Fruit fly (Drosophila melanogaster) whole organism, embryonic: ENCODE data around the gene fwd.

Experiments
- Awh ChIP-seq: fragments of 200-800 bp; sonication (Bioruptor generic); IDR thresholded peaks from 2 replicates; pipeline ENCODE4, ENCODE4 v1.3.6; 2022; ENCODE audit warnings: missing biosample characterization, missing genetic modification characterization
- CG12071 ChIP-seq: fragments of 200-800 bp; sonication (Bioruptor generic); optimal IDR thresholded peaks from 3 replicates; lab custom pipeline; 2018; ENCODE audit warnings: missing biosample characterization, mild to moderate bottlenecking, missing genetic modification characterization
- CG12659 ChIP-seq: fragments of 200-800 bp; sonication (Bioruptor generic); optimal IDR thresholded peaks from 3 replicates; lab custom pipeline; 2017; ENCODE audit warnings: mild to moderate bottlenecking, missing biosample characterization, missing genetic modification reagents, missing genetic modification characterization
- CG13287 ChIP-seq: fragments of 200-800 bp; sonication (Bioruptor generic); IDR thresholded peaks from 2 replicates; pipeline ENCODE4 v1.3.6; 2022; ENCODE audit warnings: missing biosample characterization, missing genetic modification characterization; ENCODE audit not compliant: partially characterized antibody
- CG15601 ChIP-seq: fragments of 200-800 bp; sonication (Bioruptor generic); optimal IDR thresholded peaks from 3 replicates; lab custom pipeline; 2019; ENCODE audit warnings: missing biosample characterization, mild to moderate bottlenecking, missing genetic modification characterization, moderate library complexity
- CG17829 ChIP-seq: fragments of 200-800 bp; optimal IDR thresholded peaks from 2 replicates; lab custom pipeline; 2019; ENCODE audit warnings: missing biosample characterization, mild to moderate bottlenecking, missing genetic modification characterization, moderate library complexity
- CG18011 ChIP-seq: fragments of 200-800 bp; sonication (Bioruptor generic); optimal IDR thresholded peaks from 2 replicates; lab custom pipeline; 2017; ENCODE audit warnings: missing biosample characterization, missing genetic modification characterization, mild to moderate bottlenecking, moderate library complexity, missing genotype
- CG2116 ChIP-seq: fragments of 200-800 bp; sonication (Bioruptor generic); optimal IDR thresholded peaks from 3 replicates; lab custom pipeline; 2018; ENCODE audit warnings: missing biosample characterization, mild to moderate bottlenecking, missing genetic modification characterization
- CG30020 ChIP-seq: fragments of 200-800 bp; optimal IDR thresholded peaks from 2 replicates; lab custom pipeline; 2019; ENCODE audit warnings: missing biosample characterization, mild to moderate bottlenecking, missing genetic modification characterization, moderate library complexity
- CG33213 ChIP-seq: fragments of 200-800 bp; sonication (Bioruptor generic); optimal IDR thresholded peaks from 3 replicates; lab custom pipeline; 2016; ENCODE audit warnings: missing biosample characterization, missing genetic modification characterization
- CG3726 ChIP-seq: fragments of 200-800 bp; sonication (Bioruptor generic); IDR thresholded peaks from 3 replicates; pipeline ENCODE4, ENCODE4 v1.3.6; 2022; ENCODE audit warnings: missing biosample characterization, missing genetic modification characterization
- CG6791 ChIP-seq: fragments of 200-800 bp; sonication (Bioruptor generic); IDR thresholded peaks from 3 replicates; pipeline ENCODE4 v1.3.6; 2022; ENCODE audit warnings: missing biosample characterization, missing genetic modification characterization; ENCODE audit not compliant: partially characterized antibody
- CG8089 ChIP-seq: fragments of 200-800 bp; sonication (Bioruptor generic); optimal IDR thresholded peaks from 3 replicates; lab custom pipeline; 2016; ENCODE audit warnings: missing biosample characterization, missing genetic modification characterization
- CG8290 ChIP-seq, 3 experiments: fragments of 200-800 bp; sonication (Bioruptor generic); optimal IDR thresholded peaks; 2 replicates each; lab custom pipeline; 2016 to 2019; ENCODE audit warnings: missing biosample characterization in 3 of 3, missing genetic modification characterization in 3 of 3, mild to moderate bottlenecking in 2 of 3, moderate library complexity in 1 of 3
- CG9437 ChIP-seq: fragments of 200-800 bp; sonication (Bioruptor generic); optimal IDR thresholded peaks from 2 replicates; lab custom pipeline; 2018; ENCODE audit warnings: missing biosample characterization, mild to moderate bottlenecking, missing genetic modification characterization
- CG9797 ChIP-seq: fragments of 200-800 bp; sonication (Bioruptor generic); optimal IDR thresholded peaks from 3 replicates; lab custom pipeline; 2018; ENCODE audit warnings: missing biosample characterization, mild to moderate bottlenecking, missing genetic modification characterization
- CoRest ChIP-seq: fragments of 200-800 bp; sonication (Bioruptor generic); optimal IDR thresholded peaks from 3 replicates; lab custom pipeline; 2018; ENCODE audit warnings: missing biosample characterization, mild to moderate bottlenecking, missing genetic modification characterization, moderate library complexity
- Dp ChIP-seq: fragments of 200-800 bp; sonication (Bioruptor generic); optimal IDR thresholded peaks from 2 replicates; lab custom pipeline; 2018; ENCODE audit warnings: missing biosample characterization, mild to moderate bottlenecking, missing genetic modification characterization, moderate library complexity
- E2f2 ChIP-seq: fragments of 200-800 bp; sonication (Bioruptor generic); IDR thresholded peaks from 2 replicates; pipeline ENCODE4 v1.3.6; 2022; ENCODE audit warnings: missing biosample characterization, missing genetic modification characterization
- HLH4C ChIP-seq: fragments of 200-800 bp; sonication (Bioruptor generic); IDR thresholded peaks from 3 replicates; pipeline ENCODE4 v1.3.6; 2022; ENCODE audit warnings: missing biosample characterization, missing genetic modification characterization; ENCODE audit not compliant: partially characterized antibody
- Hmr ChIP-seq: fragments of 200-800 bp; sonication (Bioruptor generic); optimal IDR thresholded peaks from 3 replicates; lab custom pipeline; 2017; ENCODE audit warnings: mild to moderate bottlenecking, missing biosample characterization, missing genetic modification reagents, missing genetic modification characterization
- Med ChIP-seq: fragments of 200-800 bp; sonication (Bioruptor generic); peaks from one replicate; lab custom pipeline; 2016; ENCODE audit warnings: missing biosample characterization, missing genetic modification characterization, mild to moderate bottlenecking, inconsistent platforms, moderate library complexity
- Nf-YC ChIP-seq: fragments of 200-800 bp; optimal IDR thresholded peaks from 3 replicates; lab custom pipeline; 2019; ENCODE audit warnings: missing biosample characterization, mild to moderate bottlenecking, missing genetic modification characterization, moderate library complexity
- Pdp1 ChIP-seq, 2 experiments: fragments of 200-800 bp; sonication (Bioruptor generic); optimal IDR thresholded peaks; 3 replicates each; lab custom pipeline; 2016; ENCODE audit warnings: missing biosample characterization in 2 of 2, missing genetic modification characterization in 2 of 2, mild to moderate bottlenecking in 1 of 2, moderate library complexity in 1 of 2
- Sry-δ ChIP-seq: fragments of 200-800 bp; sonication (Bioruptor generic); optimal IDR thresholded peaks from 2 replicates; lab custom pipeline; 2016; ENCODE audit warnings: missing biosample characterization, missing genetic modification characterization
- Stat92E ChIP-seq, 3 experiments: fragments of >200 bp in 2 of 3; fragments of 200-800 bp in 1 of 3; sonication (Bioruptor generic) in 1 of 3; optimal IDR thresholded peaks; 2 replicates each; lab custom pipeline; 2017 to 2019; ENCODE audit warnings: missing biosample characterization in 3 of 3, missing genetic modification characterization in 3 of 3, mild to moderate bottlenecking in 1 of 3, moderate library complexity in 1 of 3
- Taf1 ChIP-seq: fragments of 200-800 bp; sonication (Bioruptor generic); IDR thresholded peaks from 2 replicates; pipeline ENCODE4 v1.3.6; 2022; ENCODE audit warnings: missing biosample characterization, missing genetic modification characterization
- amos ChIP-seq: fragments of 200-800 bp; sonication (Bioruptor generic); IDR thresholded peaks from 2 replicates; pipeline ENCODE4 v1.3.6; 2022; ENCODE audit warnings: missing biosample characterization, missing genetic modification characterization; ENCODE audit not compliant: partially characterized antibody
- grau ChIP-seq: fragments of 200-800 bp; optimal IDR thresholded peaks from 3 replicates; lab custom pipeline; 2019; ENCODE audit warnings: missing biosample characterization, mild to moderate bottlenecking, missing genetic modification characterization, moderate library complexity
- grn ChIP-seq: fragments of 200-800 bp; sonication (Bioruptor generic); optimal IDR thresholded peaks from 3 replicates; lab custom pipeline; 2017; ENCODE audit warnings: missing biosample characterization, missing genetic modification characterization
- her ChIP-seq: fragments of 200-800 bp; sonication (Bioruptor generic); optimal IDR thresholded peaks from 2 replicates; lab custom pipeline; 2016; ENCODE audit warnings: missing biosample characterization, missing genetic modification characterization
- inv ChIP-seq: fragments of 200-800 bp; sonication (Bioruptor generic); IDR thresholded peaks from 2 replicates; pipeline ENCODE4 v1.3.6; 2022; ENCODE audit warnings: missing biosample characterization, missing genetic modification characterization; ENCODE audit not compliant: partially characterized antibody
- knrl ChIP-seq: fragments of 200-800 bp; sonication (Bioruptor generic); IDR thresholded peaks from 3 replicates; pipeline ENCODE4 v1.3.6; 2022; ENCODE audit warnings: missing biosample characterization, missing genetic modification characterization; ENCODE audit not compliant: partially characterized antibody
- lola ChIP-seq, 3 experiments: fragments of >200 bp in 2 of 3; fragments of 200-800 bp in 1 of 3; sonication (Bioruptor generic) in 1 of 3; optimal IDR thresholded peaks; 2 replicates each; lab custom pipeline; 2017 to 2019; ENCODE audit warnings: missing biosample characterization in 3 of 3, missing genetic modification characterization in 3 of 3, mild to moderate bottlenecking in 1 of 3, moderate library complexity in 1 of 3
- maf-S ChIP-seq: fragments of 200-800 bp; sonication (Bioruptor generic); optimal IDR thresholded peaks from 2 replicates; lab custom pipeline; 2016; ENCODE audit warnings: missing biosample characterization, missing genetic modification characterization
- slou ChIP-seq: fragments of 200-800 bp; sonication (Bioruptor generic); optimal IDR thresholded peaks from 3 replicates; lab custom pipeline; 2016; ENCODE audit warnings: missing biosample characterization, missing genetic modification characterization
- sna ChIP-seq: fragments of 200-800 bp; sonication (Bioruptor generic); IDR thresholded peaks from 2 replicates; pipeline ENCODE4 v1.3.6; 2022; ENCODE audit warnings: missing biosample characterization, missing genetic modification characterization; ENCODE audit not compliant: partially characterized antibody
- stc ChIP-seq: fragments of 200-800 bp; sonication (Bioruptor generic); IDR thresholded peaks from 2 replicates; pipeline ENCODE4 v1.3.6; 2022; ENCODE audit warnings: missing biosample characterization, missing genetic modification characterization
- trem ChIP-seq: fragments of 200-800 bp; optimal IDR thresholded peaks from 3 replicates; lab custom pipeline; 2019; ENCODE audit warnings: missing biosample characterization, mild to moderate bottlenecking, missing genetic modification characterization, moderate library complexity
- unc-4 ChIP-seq: fragments of 200-800 bp; sonication (Bioruptor generic); IDR thresholded peaks from 2 replicates; pipeline ENCODE4 v1.3.6; 2022; ENCODE audit warnings: missing biosample characterization, missing genetic modification characterization; ENCODE audit not compliant: partially characterized antibody

Gene fwd

DNA sequence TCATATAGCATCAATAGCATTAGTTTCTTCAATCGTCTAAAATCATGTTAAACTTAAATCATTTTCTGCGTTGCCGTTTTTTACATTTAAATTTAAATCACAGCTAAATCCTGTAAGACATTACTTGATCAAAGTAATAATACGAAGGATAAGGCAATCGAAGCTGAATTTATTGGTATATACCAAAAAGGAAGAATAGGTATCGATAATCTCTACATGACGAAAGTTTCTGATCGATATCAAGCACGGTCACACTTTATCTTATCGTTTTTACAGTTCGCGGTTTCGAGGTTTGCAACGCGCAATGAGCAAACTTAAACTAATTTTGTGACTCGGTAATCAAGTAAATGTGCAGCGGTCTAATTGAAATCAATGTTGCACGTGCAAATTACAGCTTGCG, 8.1 kb upstream of the fwd start, which contains the start of the genes Atac3 and Ptpmeg (continued):
- TF ChIP-seq Sry-δ (GFP tag; lab: Kevin White, UChicago) (peak; percentile 66), Hmr (GFP tag; lab: Kevin White, UChicago) (peak; percentile 15), CG6791 (GFP tag; lab: Robert Waterston, UW) (peak; percentile 57; the same call in 1 of the 3 replicates), CoRest (tag; lab: Kevin White, UChicago) (peak; percentile 56), CG30020 (peak; percentile 23), CG2116 (GFP tag; lab: Kevin White, UChicago) (peak; percentile 70), CG12071 (no peak), Med (GFP tag; lab: Kevin White, UChicago) (peak; percentile 34), Taf1 (GFP tag; lab: Robert Waterston, UW) (no peak), HLH4C (GFP tag; lab: Robert Waterston, UW) (peak; percentile 29; the same call in 1 of the 3 replicates), CG9437 (GFP tag; lab: Kevin White, UChicago) (peak; percentile 72), unc-4 (GFP tag; lab: Robert Waterston, UW) (peak; percentile 73), CG8089 (no peak), CG15601 (tag; lab: Kevin White, UChicago) (peak; percentile 10), trem (tag; lab: Kevin White, UChicago) (peak; percentile 32), Nf-YC (tag; lab: Kevin White, UChicago) (peak; percentile 27), sna (peak; percentile 46; the same call in 1 of the 2 replicates), maf-S (GFP tag; lab: Kevin White, UChicago) (no peak), Dp (GFP tag; lab: Kevin White, UChicago) (peak; percentile 74), lola (GFP tag; optimal IDR thresholded peaks at IDR 0.05; lab: Kevin White, UChicago) (peak in 1 of 3 experiments; percentile 6), CG9797 (GFP tag; lab: Kevin White, UChicago) (peak; percentile 79), Pdp1 (GFP tag; optimal IDR thresholded peaks at IDR 0.05; lab: Kevin White, UChicago) (peak in 1 of 2 experiments; percentile 23), CG17829 (tag; lab: Kevin White, UChicago) (peak; percentile 30), CG8290 (GFP tag; optimal IDR thresholded peaks at IDR 0.05; lab: Kevin White, UChicago) (peak; percentile 48), CG8290 (tag; optimal IDR thresholded peaks at IDR 0.05; lab: Kevin White, UChicago) (peak in 1 of 2 experiments; percentile 36), knrl (GFP tag; lab: Robert Waterston, UW) (peak; percentile 42; the same call in 1 of the 3 replicates), CG33213 (GFP tag; lab: Kevin White, UChicago) (peak; percentile 27), E2f2 (GFP tag; lab: Robert Waterston, UW) (peak; percentile 74), CG18011 (GFP tag; lab: Kevin White, UChicago) (no peak), her (peak; percentile 42), CG3726 (GFP tag; lab: Robert Waterston, UW) (no peak), Stat92E (GFP tag; optimal IDR thresholded peaks at IDR 0.05; lab: Kevin White, UChicago) (peak in 1 of 3 experiments; percentile 9), stc (GFP tag; lab: Robert Waterston, UW) (no peak), slou (GFP tag; lab: Kevin White, UChicago) (no peak), amos (GFP tag; lab: Robert Waterston, UW) (peak; percentile 60), Awh (no peak), grn (peak; percentile 33), CG12659 (GFP tag; lab: Kevin White, UChicago) (peak; percentile 58), CG13287 (GFP tag; lab: Robert Waterston, UW) (peak; percentile 68), inv (GFP tag; lab: Robert Waterston, UW) (0 out of 2 replicates have a peak, but pooled peaks have one; percentile 20), grau (tag; lab: Kevin White, UChicago) (peak; percentile 8)
